Worm (Caenorhabditis elegans): ENCODE data around the gene F26D2.14.

Gene F26D2.14

ce11 chrV:16446191-16446590 is 10.5 kb downstream of the F26D2.14 start:
- TF ChIP-seq pqm-1 (tag; optimal IDR thresholded peaks at IDR 0.05) (no peak), ceh-9 (tag; optimal IDR thresholded peaks at IDR 0.05) (no peak), lsy-12 (tag; optimal IDR thresholded peaks at IDR 0.05) (no peak), snpc-4 (tag; optimal IDR thresholded peaks at IDR 0.05) (no peak), skn-1 (tag; optimal IDR thresholded peaks at IDR 0.05) (no peak), hmg-11 (tag; optimal IDR thresholded peaks at IDR 0.05) (no peak), mml-1 (tag; optimal IDR thresholded peaks at IDR 0.05) (no peak), nhr-23 (tag; optimal IDR thresholded peaks at IDR 0.05) (no peak), nhr-67 (tag; optimal IDR thresholded peaks at IDR 0.05) (no peak), sea-2 (GFP tag; optimal IDR thresholded peaks at IDR 0.05) (no peak), nhr-76 (tag; optimal IDR thresholded peaks at IDR 0.05) (no peak), elt-3 (tag; optimal IDR thresholded peaks at IDR 0.05) (no peak), jun-1 (tag; optimal IDR thresholded peaks at IDR 0.05) (no peak), aly-2 (tag; optimal IDR thresholded peaks at IDR 0.05) (no peak), elt-2 (tag; optimal IDR thresholded peaks at IDR 0.05) (no peak), ama-1 (optimal IDR thresholded peaks at IDR 0.05) (no peak), lin-15B (tag; optimal IDR thresholded peaks at IDR 0.05) (no peak), elt-1 (tag; optimal IDR thresholded peaks at IDR 0.05) (no peak), R02D3.7 (tag; optimal IDR thresholded peaks at IDR 0.05) (no peak)

DNA sequence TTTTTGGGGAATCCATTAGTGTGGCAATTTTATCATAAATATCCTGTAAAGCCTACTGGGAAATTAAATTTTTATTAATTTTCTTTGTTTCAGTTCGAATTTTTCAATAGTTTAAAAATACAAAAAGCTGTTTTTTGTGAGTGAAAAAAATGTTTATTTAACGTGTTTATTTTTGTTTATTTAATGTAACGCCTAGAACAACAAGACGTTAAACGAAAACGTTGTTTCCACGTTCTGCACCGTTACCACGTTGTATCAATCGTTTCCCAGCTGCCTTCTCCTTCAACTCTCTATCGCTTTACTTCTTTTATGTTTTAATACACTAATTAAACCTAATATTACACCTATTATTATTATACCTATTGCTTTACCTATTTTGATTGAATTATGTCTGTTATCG is 12.1 kb downstream of the F26D2.14 start, which contains the start of gene T08G3.13:
T08G3.13 (plus strand) TSS at position 301 of the 400 bp plus-strand sequence.
- TF ChIP-seq nhr-76 (tag; optimal IDR thresholded peaks at IDR 0.05): no peak
- no peak for TF ChIP-seq fkh-2 (tag; optimal IDR thresholded peaks at IDR 0.05)
- TF ChIP-seq lsy-12 (tag; optimal IDR thresholded peaks at IDR 0.05): no peak
- TF ChIP-seq ceh-9 (tag; optimal IDR thresholded peaks at IDR 0.05): no peak
- TF ChIP-seq R02D3.7 (tag; optimal IDR thresholded peaks at IDR 0.05): no peak
- no peak for TF ChIP-seq aly-2 (tag; optimal IDR thresholded peaks at IDR 0.05)
- TF ChIP-seq nhr-12 (tag; optimal IDR thresholded peaks at IDR 0.05): no peak
- TF ChIP-seq nhr-11 (tag; optimal IDR thresholded peaks at IDR 0.05): no peak
- no peak for TF ChIP-seq ceh-82 (tag; optimal IDR thresholded peaks at IDR 0.05)
- TF ChIP-seq nfya-1 (tag; optimal IDR thresholded peaks at IDR 0.05; ENCODE audit: insufficient read depth): no peak
- TF ChIP-seq elt-3 (tag; optimal IDR thresholded peaks at IDR 0.05): no peak

- TF ChIP-seq ceh-16 (tag; optimal IDR thresholded peaks at IDR 0.05) (no peak), nhr-76 (tag; optimal IDR thresholded peaks at IDR 0.05) (no peak), eor-1 (tag; optimal IDR thresholded peaks at IDR 0.05) (no peak), jun-1 (tag; optimal IDR thresholded peaks at IDR 0.05) (no peak), pha-4 (tag; optimal IDR thresholded peaks at IDR 0.05) (no peak), fos-1 (tag; optimal IDR thresholded peaks at IDR 0.05) (no peak), R02D3.7 (tag; optimal IDR thresholded peaks at IDR 0.05) (no peak), ceh-9 (tag; optimal IDR thresholded peaks at IDR 0.05) (no peak), snpc-4 (tag; optimal IDR thresholded peaks at IDR 0.05) (no peak), fkh-10 (GFP tag; optimal IDR thresholded peaks at IDR 0.05) (no peak), unc-39 (tag; optimal IDR thresholded peaks at IDR 0.05) (no peak), lsy-12 (tag; optimal IDR thresholded peaks at IDR 0.05) (no peak), nhr-28 (tag; optimal IDR thresholded peaks at IDR 0.05) (no peak), zag-1 (tag; optimal IDR thresholded peaks at IDR 0.05) (no peak), ceh-82 (tag; optimal IDR thresholded peaks at IDR 0.05) (no peak), skn-1 (tag; optimal IDR thresholded peaks at IDR 0.05) (no peak)
Observed at ce11 chrV:16455065-16455464, 19.4 kb downstream of the F26D2.14 start, which contains the start of gene str-14. Gene str-14, minus strand, starts transcription at chrV:16455165.

ce11 chrV:16458714-16459113 is 23.1 kb downstream of the F26D2.14 start, which contains the start of gene str-15:
Gene str-15, minus strand, starts transcription at chrV:16458814.
- TF ChIP-seq pqm-1 (tag; optimal IDR thresholded peaks at IDR 0.05): no peak
- no peak for TF ChIP-seq mml-1 (tag; optimal IDR thresholded peaks at IDR 0.05)

DNA sequence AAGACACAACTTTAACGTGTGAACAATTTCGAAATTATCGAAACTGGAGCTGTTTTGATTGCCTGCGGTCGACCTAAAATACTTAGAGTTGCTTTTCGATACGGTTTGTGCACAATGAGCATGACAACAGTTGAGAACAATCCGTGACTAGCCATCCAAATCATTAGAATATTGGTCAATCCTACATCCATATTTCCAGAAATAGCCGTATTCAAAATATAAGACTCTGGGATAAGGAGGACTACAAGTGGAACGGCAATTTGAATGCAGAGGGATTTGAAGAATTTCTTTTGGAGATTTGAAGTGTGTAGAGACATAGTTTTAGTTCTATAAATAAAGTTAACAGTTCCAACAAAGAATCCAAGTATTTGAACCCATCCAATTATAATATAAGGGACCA is 23.7 kb downstream of the F26D2.14 start:
- TF ChIP-seq nhr-11 (tag; optimal IDR thresholded peaks at IDR 0.05) (no peak), eor-1 (tag; optimal IDR thresholded peaks at IDR 0.05) (no peak), ZK546.5 (tag; optimal IDR thresholded peaks at IDR 0.05) (no peak), ztf-11 (tag; optimal IDR thresholded peaks at IDR 0.05) (no peak), ceh-9 (tag; optimal IDR thresholded peaks at IDR 0.05) (no peak), zag-1 (tag; optimal IDR thresholded peaks at IDR 0.05) (no peak), ztf-4 (tag; optimal IDR thresholded peaks at IDR 0.05) (no peak), sea-2 (GFP tag; optimal IDR thresholded peaks at IDR 0.05) (no peak), nhr-76 (tag; optimal IDR thresholded peaks at IDR 0.05) (no peak), egl-5 (tag; optimal IDR thresholded peaks at IDR 0.05) (no peak), tbx-2 (tag; optimal IDR thresholded peaks at IDR 0.05) (no peak), lsy-12 (tag; optimal IDR thresholded peaks at IDR 0.05) (no peak), nhr-67 (tag; optimal IDR thresholded peaks at IDR 0.05) (no peak), elt-2 (tag; optimal IDR thresholded peaks at IDR 0.05) (no peak), elt-3 (tag; optimal IDR thresholded peaks at IDR 0.05) (no peak)
